Worm (Caenorhabditis elegans): ENCODE results near the gene F39H12.1.

DNA sequence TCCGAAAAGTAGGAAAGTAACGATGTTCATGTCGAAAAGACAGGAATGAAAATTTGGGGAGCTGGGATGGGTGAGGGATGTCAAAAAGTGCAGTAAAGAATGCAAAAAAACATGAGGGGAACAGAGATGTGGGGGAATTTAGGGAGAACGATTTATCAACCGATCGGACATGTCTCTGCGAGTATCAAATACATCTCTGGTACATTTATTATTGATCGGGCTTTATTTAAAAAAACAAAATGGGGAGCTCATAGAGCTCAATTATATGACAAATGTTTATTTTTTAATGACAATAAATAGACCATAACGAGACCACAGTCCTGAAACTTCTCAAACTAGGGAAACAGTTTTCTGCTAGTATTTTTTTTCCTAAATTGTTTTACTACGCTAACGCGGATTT is 23.9 kb upstream of the F39H12.1 start, which contains the start of gene F25E2.2:
- no peak for TF ChIP-seq nhr-2 (tag; optimal IDR thresholded peaks at IDR 0.05)
- TF ChIP-seq zip-8 (tag; optimal IDR thresholded peaks at IDR 0.05): no peak
- TF ChIP-seq lsy-2 (tag; optimal IDR thresholded peaks at IDR 0.05): no peak
- no peak for TF ChIP-seq nhr-28 (tag; optimal IDR thresholded peaks at IDR 0.05)
- no peak for TF ChIP-seq ham-2 (GFP tag; optimal IDR thresholded peaks at IDR 0.05)
- TF ChIP-seq unc-39 (tag; optimal IDR thresholded peaks at IDR 0.05): no peak
- TF ChIP-seq nhr-76 (tag; optimal IDR thresholded peaks at IDR 0.05): no peak
- TF ChIP-seq ceh-83 (GFP tag; optimal IDR thresholded peaks at IDR 0.05): no peak
- TF ChIP-seq ztf-11 (tag; optimal IDR thresholded peaks at IDR 0.05): no peak
- TF ChIP-seq nhr-237 (tag; optimal IDR thresholded peaks at IDR 0.05): no peak
